Worm (Caenorhabditis elegans) whole organism, L3 larva: Measurements from ENCODE around the gene srx-18.

Experiments used
- R02D3.7 ChIP-seq: fragments of 150-350 bp; optimal IDR thresholded peaks from 2 replicates; lab custom pipeline; 2014; ENCODE audit warnings: missing biosample characterization, missing genetic modification characterization
- ZK546.5 ChIP-seq: sonication (generic microtip); optimal IDR thresholded peaks from 2 replicates; lab custom pipeline; 2017; ENCODE audit warnings: missing biosample characterization, missing genetic modification characterization
- aly-2 ChIP-seq: fragments of 150-350 bp; optimal IDR thresholded peaks from 2 replicates; lab custom pipeline; 2014; ENCODE audit warnings: missing biosample characterization, missing genetic modification characterization
- ceh-16 ChIP-seq: sonication (generic microtip); optimal IDR thresholded peaks from 2 replicates; lab custom pipeline; 2017; ENCODE audit warnings: missing biosample characterization, missing genetic modification characterization
- ceh-28 ChIP-seq: fragments of 150-350 bp; optimal IDR thresholded peaks from 2 replicates; lab custom pipeline; 2014; ENCODE audit warnings: missing biosample characterization, missing genetic modification reagents, missing genetic modification characterization
- ceh-82 ChIP-seq: fragments of 150-350 bp; optimal IDR thresholded peaks from 2 replicates; lab custom pipeline; 2014; ENCODE audit warnings: missing biosample characterization, missing genetic modification characterization
- ceh-9 ChIP-seq: sonication (generic microtip); optimal IDR thresholded peaks from 2 replicates; lab custom pipeline; 2018; ENCODE audit warnings: missing biosample characterization, missing genetic modification characterization
- daf-12 ChIP-seq: fragments of 150-350 bp; optimal IDR thresholded peaks from 2 replicates; lab custom pipeline; 2014; ENCODE audit warnings: missing biosample characterization, missing genetic modification reagents, missing genetic modification characterization
- egl-27 ChIP-seq: sonication (generic microtip); optimal IDR thresholded peaks from 4 replicates; lab custom pipeline; 2017; ENCODE audit warnings: missing biosample characterization, missing genetic modification reagents, missing genetic modification characterization
- egl-5 ChIP-seq: fragments of 150-350 bp; optimal IDR thresholded peaks from 2 replicates; lab custom pipeline; 2017; ENCODE audit warnings: missing biosample characterization, missing genetic modification reagents, missing genetic modification characterization, inconsistent platforms
- elt-1 ChIP-seq: fragments of 150-350 bp; optimal IDR thresholded peaks from 2 replicates; lab custom pipeline; 2014; ENCODE audit warnings: missing biosample characterization, missing genetic modification characterization
- elt-2 ChIP-seq: sonication (generic microtip); optimal IDR thresholded peaks from 2 replicates; lab custom pipeline; 2016; ENCODE audit warnings: missing genetic modification reagents, mild to moderate bottlenecking, missing genetic modification characterization, missing compliant biosample characterization
- elt-3 ChIP-seq, 3 experiments: fragments of 150-350 bp in 1 of 3; sonication (generic microtip) in 2 of 3; optimal IDR thresholded peaks; 2 replicates in 2 of 3; 4 replicates in 1 of 3; lab custom pipeline; 2014 to 2017; ENCODE audit warnings: missing biosample characterization in 3 of 3, missing genetic modification characterization in 3 of 3
- eor-1 ChIP-seq, 2 experiments: fragments of 150-350 bp; optimal IDR thresholded peaks; 2 replicates each; lab custom pipeline; 2014 to 2018; ENCODE audit warnings: missing biosample characterization in 2 of 2, missing genetic modification characterization in 2 of 2
- fkh-10 ChIP-seq: sonication (generic microtip); optimal IDR thresholded peaks from 2 replicates; lab custom pipeline; 2017; ENCODE audit warnings: missing biosample characterization, missing genetic modification reagents, missing genetic modification characterization
- fkh-2 ChIP-seq: fragments of 150-350 bp; optimal IDR thresholded peaks from 2 replicates; lab custom pipeline; 2014; ENCODE audit warnings: missing biosample characterization, missing genetic modification reagents, missing genetic modification characterization
- fos-1 ChIP-seq: fragments of 150-350 bp; optimal IDR thresholded peaks from 2 replicates; lab custom pipeline; 2014; ENCODE audit warnings: missing biosample characterization, missing genetic modification characterization
- hmg-11 ChIP-seq: sonication (generic microtip); optimal IDR thresholded peaks from 2 replicates; lab custom pipeline; 2016; ENCODE audit warnings: missing genetic modification characterization, missing compliant biosample characterization
- jun-1 ChIP-seq: fragments of 150-350 bp; optimal IDR thresholded peaks from 2 replicates; lab custom pipeline; 2014; ENCODE audit warnings: missing biosample characterization, missing genetic modification reagents, missing genetic modification characterization
- lin-15B ChIP-seq: fragments of 150-350 bp; optimal IDR thresholded peaks from 2 replicates; lab custom pipeline; 2014; ENCODE audit warnings: missing biosample characterization, missing genetic modification characterization
- lin-39 ChIP-seq: fragments of 150-350 bp; optimal IDR thresholded peaks from 2 replicates; lab custom pipeline; 2018; ENCODE audit warnings: missing biosample characterization, missing genetic modification reagents, missing genetic modification characterization
- lsy-12 ChIP-seq: sonication (generic microtip); optimal IDR thresholded peaks from 2 replicates; lab custom pipeline; 2016; ENCODE audit warnings: mild to moderate bottlenecking, missing genetic modification characterization, missing compliant biosample characterization
- mdl-1 ChIP-seq: fragments of 150-350 bp; optimal IDR thresholded peaks from 2 replicates; lab custom pipeline; 2014; ENCODE audit warnings: missing biosample characterization, missing genetic modification characterization
- mml-1 ChIP-seq: fragments of 150-350 bp; sonication (generic microtip); optimal IDR thresholded peaks from 3 replicates; lab custom pipeline; 2014; ENCODE audit warnings: missing biosample characterization, missing genetic modification characterization
- nfya-1 ChIP-seq: sonication (generic microtip); optimal IDR thresholded peaks from 2 replicates; lab custom pipeline; 2017; ENCODE audit warnings: missing genetic modification characterization, mild to moderate bottlenecking, missing compliant biosample characterization, antibody characterized with exemption, moderate library complexity; ENCODE audit not compliant: insufficient read depth
- nhr-11 ChIP-seq: fragments of 150-350 bp; optimal IDR thresholded peaks from 2 replicates; lab custom pipeline; 2014; ENCODE audit warnings: missing biosample characterization, missing genetic modification characterization
- nhr-12 ChIP-seq: fragments of 150-350 bp; optimal IDR thresholded peaks from 2 replicates; lab custom pipeline; 2014; ENCODE audit warnings: missing biosample characterization, missing genetic modification characterization
- nhr-23 ChIP-seq: fragments of 150-350 bp; optimal IDR thresholded peaks from 2 replicates; lab custom pipeline; 2014; ENCODE audit warnings: missing biosample characterization, missing genetic modification reagents, missing genetic modification characterization
- nhr-237 ChIP-seq: fragments of 150-350 bp; optimal IDR thresholded peaks from 2 replicates; lab custom pipeline; 2014; ENCODE audit warnings: missing biosample characterization, missing genetic modification characterization
- nhr-25 ChIP-seq: sonication (generic microtip); optimal IDR thresholded peaks from 2 replicates; lab custom pipeline; 2017; ENCODE audit warnings: missing biosample characterization, missing genetic modification characterization
- nhr-43 ChIP-seq: sonication (generic microtip); optimal IDR thresholded peaks from 2 replicates; lab custom pipeline; 2016; ENCODE audit warnings: mild to moderate bottlenecking, missing genetic modification characterization, missing compliant biosample characterization; ENCODE audit not compliant: poor library complexity, severe bottlenecking
- nhr-76 ChIP-seq: fragments of 150-350 bp; sonication (generic microtip); optimal IDR thresholded peaks from 5 replicates; lab custom pipeline; 2014; ENCODE audit warnings: missing biosample characterization, missing genetic modification characterization
- nhr-77 ChIP-seq: fragments of 150-350 bp; optimal IDR thresholded peaks from 2 replicates; lab custom pipeline; 2014; ENCODE audit warnings: missing biosample characterization, missing genetic modification characterization
- pha-4 ChIP-seq: fragments of 150-350 bp; optimal IDR thresholded peaks from 2 replicates; lab custom pipeline; 2014; ENCODE audit warnings: missing biosample characterization, missing genetic modification reagents, missing genetic modification characterization
- pqm-1 ChIP-seq: fragments of 150-350 bp; optimal IDR thresholded peaks from 2 replicates; lab custom pipeline; 2017; ENCODE audit warnings: missing biosample characterization, missing genetic modification characterization, inconsistent platforms
- sea-2 ChIP-seq: fragments of 150-350 bp; sonication (generic microtip); optimal IDR thresholded peaks from 4 replicates; lab custom pipeline; 2014; ENCODE audit warnings: missing biosample characterization, missing genetic modification reagents, missing genetic modification characterization
- skn-1 ChIP-seq: fragments of 150-350 bp; optimal IDR thresholded peaks from 2 replicates; lab custom pipeline; 2014; ENCODE audit warnings: missing biosample characterization, missing genetic modification characterization
- unc-62 ChIP-seq: fragments of 150-350 bp; sonication (generic microtip); optimal IDR thresholded peaks from 4 replicates; lab custom pipeline; 2014; ENCODE audit warnings: missing biosample characterization, missing genetic modification reagents, missing genetic modification characterization
- ztf-11 ChIP-seq: fragments of 150-350 bp; optimal IDR thresholded peaks from 2 replicates; lab custom pipeline; 2014; ENCODE audit warnings: missing biosample characterization, missing genetic modification characterization
- ztf-4 ChIP-seq: fragments of 150-350 bp; optimal IDR thresholded peaks from 2 replicates; lab custom pipeline; 2014; ENCODE audit warnings: missing biosample characterization, missing genetic modification characterization

The srx-18 gene

DNA sequence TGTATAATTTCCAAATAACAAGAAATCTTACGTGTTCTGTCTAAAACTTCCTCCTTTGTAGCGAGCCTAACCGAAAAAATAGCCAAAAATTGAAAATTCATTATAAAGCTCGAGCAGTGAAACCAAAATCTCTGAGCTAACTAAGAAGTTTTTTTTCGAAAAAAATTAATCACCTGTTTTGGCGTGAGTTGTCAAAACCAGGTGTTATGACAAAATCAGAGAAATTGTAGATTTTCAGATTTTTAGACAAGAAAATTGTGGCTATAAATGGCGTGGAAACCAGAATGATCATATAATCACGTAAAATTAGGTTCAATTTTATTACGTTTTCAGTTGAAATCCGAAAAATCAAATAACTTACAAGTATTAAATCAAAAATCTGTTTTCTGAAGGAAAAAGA, 25.6 kb downstream of the srx-18 start, which contains the start of gene sre-21:
Gene sre-21 (minus strand): TSS at position 101 of the 400 bp plus-strand sequence.
- no peak for TF ChIP-seq aly-2
- no peak for TF ChIP-seq elt-2 (tag; lab: Kevin White, UChicago)
- no peak for TF ChIP-seq R02D3.7
- TF ChIP-seq fos-1 (tag; lab: Kevin White, UChicago): no peak
- TF ChIP-seq nfya-1 (tag; lab: Kevin White, UChicago): no peak
- no peak for TF ChIP-seq ceh-16 (tag; lab: Kevin White, UChicago)
- no peak for TF ChIP-seq ZK546.5
- TF ChIP-seq ceh-82 (tag; lab: Kevin White, UChicago): no peak
- TF ChIP-seq lin-39: no peak
- TF ChIP-seq pqm-1 (tag; lab: Kevin White, UChicago): no peak
- TF ChIP-seq lsy-12: no peak
- TF ChIP-seq eor-1 (tag; optimal IDR thresholded peaks at IDR 0.05; lab: Kevin White, UChicago): no peak
- TF ChIP-seq nhr-12: no peak
- no peak for TF ChIP-seq pha-4 (tag; lab: Kevin White, UChicago)
- no peak for TF ChIP-seq nhr-43 (tag; lab: Kevin White, UChicago)
- TF ChIP-seq egl-5: no peak
- TF ChIP-seq unc-62 (GFP tag; lab: Kevin White, UChicago): no peak

DNA sequence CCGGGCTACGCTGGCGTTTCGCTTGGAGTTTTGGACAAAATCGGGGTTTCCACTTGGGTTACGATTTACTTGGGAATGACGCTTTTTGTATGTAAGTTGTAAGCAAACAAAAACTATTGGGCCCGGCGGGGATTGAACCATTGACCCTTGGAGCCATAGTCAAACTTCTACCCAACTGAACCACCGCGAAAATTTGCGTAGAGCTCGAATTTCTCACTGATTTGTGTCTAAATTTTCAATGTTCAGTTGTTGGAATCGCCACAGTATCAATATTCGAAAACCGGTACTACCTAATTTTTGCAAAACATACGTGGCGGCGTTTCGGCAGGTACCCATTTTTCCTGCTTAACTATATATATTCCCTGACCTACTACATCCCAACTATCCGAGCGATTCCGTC, 30.9 kb downstream of the srx-18 start:
- TF ChIP-seq elt-1 (tag; lab: Kevin White, UChicago) (no peak), nhr-25 (tag; lab: Kevin White, UChicago) (no peak), fkh-2 (tag; lab: Kevin White, UChicago) (no peak), ceh-82 (tag; lab: Kevin White, UChicago) (no peak), daf-12 (no peak), lsy-12 (no peak), unc-62 (GFP tag; lab: Kevin White, UChicago) (no peak), R02D3.7 (no peak), egl-27 (tag; lab: Kevin White, UChicago) (no peak), ceh-16 (tag; lab: Kevin White, UChicago) (no peak), pqm-1 (tag; lab: Kevin White, UChicago) (no peak), hmg-11 (tag; lab: Kevin White, UChicago) (no peak), nhr-23 (tag; lab: Kevin White, UChicago) (no peak), ztf-4 (tag; lab: Kevin White, UChicago) (no peak), aly-2 (no peak), nfya-1 (tag; lab: Kevin White, UChicago) (no peak), nhr-76 (tag; lab: Kevin White, UChicago) (no peak), nhr-43 (tag; lab: Kevin White, UChicago) (no peak), nhr-77 (tag; lab: Kevin White, UChicago) (no peak), fkh-10 (GFP tag; lab: Kevin White, UChicago) (no peak)

DNA sequence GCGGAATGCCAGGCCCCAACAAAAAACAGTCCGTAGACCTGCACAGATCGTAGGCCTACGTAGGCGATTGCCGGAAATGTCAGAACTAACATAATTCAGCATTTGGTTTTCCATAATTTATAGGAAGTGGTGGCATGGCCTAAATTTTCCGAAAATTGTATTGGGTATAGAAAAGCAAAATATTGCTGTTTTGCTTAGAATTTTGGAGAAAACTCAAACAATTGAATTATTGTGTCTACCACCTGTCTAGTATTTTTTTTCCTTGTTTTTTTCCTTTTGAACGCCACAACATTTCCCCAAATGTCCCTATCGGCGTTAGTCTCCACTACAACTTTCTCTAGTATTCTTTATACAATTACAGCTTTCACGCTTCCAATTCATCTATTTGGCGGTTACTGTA, 31.4 kb downstream of the srx-18 start, which contains the start of gene srh-284:
Gene srh-284 (plus strand): TSS at position 301 of the 400 bp plus-strand sequence.
- TF ChIP-seq fkh-10 (GFP tag; lab: Kevin White, UChicago) (no peak), daf-12 (no peak), ceh-82 (tag; lab: Kevin White, UChicago) (no peak), egl-27 (tag; lab: Kevin White, UChicago) (no peak), pha-4 (tag; lab: Kevin White, UChicago) (no peak), mdl-1 (tag; lab: Kevin White, UChicago) (no peak), hmg-11 (tag; lab: Kevin White, UChicago) (no peak), nhr-12 (no peak)

DNA sequence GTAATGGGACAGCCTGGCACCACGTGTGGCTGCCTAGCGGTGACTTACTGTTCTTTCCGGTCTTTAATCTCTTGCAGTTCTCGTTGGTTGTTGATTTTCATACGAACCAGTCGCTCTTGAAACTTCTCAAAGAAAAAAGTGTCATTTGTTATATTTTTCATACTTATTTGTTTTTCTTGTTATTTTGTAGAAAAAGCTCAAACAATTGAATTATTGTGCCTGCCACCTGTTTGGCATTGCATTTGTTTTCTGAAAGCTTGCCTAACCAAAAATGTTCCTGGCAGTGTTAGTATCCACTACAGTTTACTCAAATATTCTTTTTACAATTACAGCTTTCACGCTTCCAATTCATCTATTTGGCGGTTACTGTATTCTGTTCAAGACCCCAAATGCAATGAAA, 33.6 kb downstream of the srx-18 start, which contains the start of the genes C47A10.16 and srh-283:
Gene C47A10.16 (minus strand): TSS at position 101 of the 400 bp plus-strand sequence.
Gene srh-283 (plus strand): TSS at position 272 of the 400 bp plus-strand sequence.
- no peak for TF ChIP-seq ceh-28
- TF ChIP-seq nhr-11 (tag; lab: Kevin White, UChicago): no peak
- no peak for TF ChIP-seq R02D3.7
- no peak for TF ChIP-seq pha-4 (tag; lab: Kevin White, UChicago)
- TF ChIP-seq nhr-23 (tag; lab: Kevin White, UChicago): no peak
- TF ChIP-seq jun-1 (tag; lab: Kevin White, UChicago): no peak

DNA sequence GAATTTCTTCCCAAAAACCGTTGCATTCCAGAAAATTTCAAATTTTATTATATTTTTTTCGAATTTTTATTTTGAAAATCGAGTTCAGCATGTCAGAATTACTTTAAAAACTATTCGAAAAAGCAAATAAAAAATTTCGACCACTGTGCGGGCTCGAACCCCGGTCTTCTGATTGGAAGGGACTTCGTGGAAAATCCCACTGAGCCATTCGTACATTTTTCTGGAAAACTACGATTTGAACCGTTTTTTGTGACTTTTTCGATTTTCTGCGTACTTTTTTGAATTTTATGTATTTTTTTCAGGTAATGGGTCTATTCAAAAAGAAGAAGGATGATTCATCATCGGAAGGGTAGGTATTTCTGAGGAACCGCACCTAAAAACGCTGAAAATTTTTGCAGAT, 43.1 kb downstream of the srx-18 start, which contains the start of gene pgp-9:
Gene pgp-9 (plus strand): TSS at position 301 of the 400 bp plus-strand sequence.
- no peak for TF ChIP-seq lin-15B (tag; lab: Kevin White, UChicago)
- no peak for TF ChIP-seq mml-1 (tag; lab: Kevin White, UChicago)
- no peak for TF ChIP-seq ztf-11 (tag; lab: Kevin White, UChicago)
- TF ChIP-seq nhr-237 (tag; lab: Kevin White, UChicago): no peak
- no peak for TF ChIP-seq elt-3 (tag; optimal IDR thresholded peaks at IDR 0.05; lab: Kevin White, UChicago)
- TF ChIP-seq nhr-25 (tag; lab: Kevin White, UChicago): no peak
- no peak for TF ChIP-seq elt-1 (tag; lab: Kevin White, UChicago)
- no peak for TF ChIP-seq nfya-1 (tag; lab: Kevin White, UChicago)
- TF ChIP-seq ceh-9 (tag; lab: Kevin White, UChicago): no peak
- TF ChIP-seq R02D3.7: no peak
- TF ChIP-seq jun-1 (tag; lab: Kevin White, UChicago): no peak
- TF ChIP-seq ceh-82 (tag; lab: Kevin White, UChicago): no peak
- TF ChIP-seq skn-1: no peak
- TF ChIP-seq nhr-43 (tag; lab: Kevin White, UChicago): no peak
- no peak for TF ChIP-seq nhr-11 (tag; lab: Kevin White, UChicago)
- TF ChIP-seq nhr-12: no peak
- no peak for TF ChIP-seq sea-2 (GFP tag; lab: Kevin White, UChicago)
- no peak for TF ChIP-seq ztf-4 (tag; lab: Kevin White, UChicago)
- TF ChIP-seq pqm-1 (tag; lab: Kevin White, UChicago): no peak
- TF ChIP-seq lsy-12: no peak
- TF ChIP-seq, all 47 proteins: peak for 0
